Worm (Caenorhabditis elegans): ENCODE measurements around the gene F53H1.4.

The F53H1.4 gene

DNA sequence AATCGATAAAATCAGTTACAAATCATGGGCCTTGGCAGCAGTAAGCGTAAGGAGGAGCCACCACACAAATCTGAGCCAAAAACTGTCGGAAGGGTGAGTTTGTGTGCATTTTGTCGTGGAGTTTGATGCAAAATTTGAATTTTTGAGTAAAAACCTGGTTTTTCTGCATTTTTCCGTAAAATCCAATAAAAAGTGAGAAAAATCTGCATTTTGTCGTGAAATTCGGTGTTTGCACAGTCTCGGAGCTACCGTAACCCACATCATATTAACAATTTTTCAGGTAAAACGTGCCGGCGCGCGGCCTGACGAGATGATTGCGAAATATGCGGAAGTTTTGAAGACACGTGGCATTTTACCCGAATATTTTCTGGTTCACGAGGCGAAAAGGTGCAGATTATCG, 34.1 kb upstream of the F53H1.4 start:
- TF ChIP-seq pha-4 (tag; optimal IDR thresholded peaks at IDR 0.05) = no peak
- no peak for TF ChIP-seq lsy-12 (tag; optimal IDR thresholded peaks at IDR 0.05)
- no peak for TF ChIP-seq ama-1 (optimal IDR thresholded peaks at IDR 0.05)
- no peak for TF ChIP-seq elt-2 (tag; optimal IDR thresholded peaks at IDR 0.05)
- TF ChIP-seq nhr-67 (tag; optimal IDR thresholded peaks at IDR 0.05) = no peak
- no peak for TF ChIP-seq nhr-76 (tag; optimal IDR thresholded peaks at IDR 0.05)
- TF ChIP-seq aly-2 (tag; optimal IDR thresholded peaks at IDR 0.05) = no peak
- TF ChIP-seq fkh-2 (tag; optimal IDR thresholded peaks at IDR 0.05) = no peak
- TF ChIP-seq mml-1 (tag; optimal IDR thresholded peaks at IDR 0.05) = no peak
- TF ChIP-seq fos-1 (tag; optimal IDR thresholded peaks at IDR 0.05) = no peak
- no peak for TF ChIP-seq ceh-28 (tag; optimal IDR thresholded peaks at IDR 0.05)
- no peak for TF ChIP-seq elt-1 (tag; optimal IDR thresholded peaks at IDR 0.05)
- no peak for TF ChIP-seq lin-39 (tag; optimal IDR thresholded peaks at IDR 0.05)
- no peak for TF ChIP-seq nhr-12 (tag; optimal IDR thresholded peaks at IDR 0.05)
- TF ChIP-seq fkh-10 (GFP tag; optimal IDR thresholded peaks at IDR 0.05) = no peak
- TF ChIP-seq mdl-1 (tag; optimal IDR thresholded peaks at IDR 0.05) = no peak
- no peak for TF ChIP-seq ceh-16 (tag; optimal IDR thresholded peaks at IDR 0.05)
- no peak for TF ChIP-seq jun-1 (tag; optimal IDR thresholded peaks at IDR 0.05)
- no peak for TF ChIP-seq nhr-28 (tag; optimal IDR thresholded peaks at IDR 0.05)

DNA sequence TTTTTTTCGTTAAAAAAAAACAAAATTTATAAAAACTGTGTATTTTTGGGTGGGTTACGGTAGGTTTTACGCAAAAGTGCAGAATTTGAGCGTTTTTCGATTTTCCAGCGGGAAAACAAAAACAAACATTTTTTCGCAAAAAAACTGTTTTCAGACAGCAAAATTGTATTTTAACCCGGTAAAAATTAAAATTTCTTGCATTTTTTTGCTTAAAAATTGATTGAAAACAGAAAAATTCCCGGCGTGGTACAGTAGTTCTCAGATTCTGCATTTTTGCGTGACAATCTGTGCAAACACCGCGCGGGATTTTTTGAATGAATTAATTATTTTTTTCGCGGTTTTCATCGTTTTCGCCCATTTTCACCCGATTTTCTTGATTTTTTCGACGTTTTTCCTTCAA, 32.9 kb upstream of the F53H1.4 start:
- no peak for TF ChIP-seq fos-1 (tag; optimal IDR thresholded peaks at IDR 0.05)
- TF ChIP-seq nfya-1 (tag; optimal IDR thresholded peaks at IDR 0.05; ENCODE audit: insufficient read depth) = no peak
- no peak for TF ChIP-seq nhr-77 (tag; optimal IDR thresholded peaks at IDR 0.05)
- no peak for TF ChIP-seq hmg-11 (tag; optimal IDR thresholded peaks at IDR 0.05)
- TF ChIP-seq fkh-10 (GFP tag; optimal IDR thresholded peaks at IDR 0.05) = no peak
- TF ChIP-seq nhr-23 (tag; optimal IDR thresholded peaks at IDR 0.05) = no peak
- TF ChIP-seq ZK546.5 (tag; optimal IDR thresholded peaks at IDR 0.05) = no peak
- no peak for TF ChIP-seq ztf-11 (tag; optimal IDR thresholded peaks at IDR 0.05)
- TF ChIP-seq nhr-11 (tag; optimal IDR thresholded peaks at IDR 0.05) = no peak
- no peak for TF ChIP-seq nhr-12 (tag; optimal IDR thresholded peaks at IDR 0.05)

DNA sequence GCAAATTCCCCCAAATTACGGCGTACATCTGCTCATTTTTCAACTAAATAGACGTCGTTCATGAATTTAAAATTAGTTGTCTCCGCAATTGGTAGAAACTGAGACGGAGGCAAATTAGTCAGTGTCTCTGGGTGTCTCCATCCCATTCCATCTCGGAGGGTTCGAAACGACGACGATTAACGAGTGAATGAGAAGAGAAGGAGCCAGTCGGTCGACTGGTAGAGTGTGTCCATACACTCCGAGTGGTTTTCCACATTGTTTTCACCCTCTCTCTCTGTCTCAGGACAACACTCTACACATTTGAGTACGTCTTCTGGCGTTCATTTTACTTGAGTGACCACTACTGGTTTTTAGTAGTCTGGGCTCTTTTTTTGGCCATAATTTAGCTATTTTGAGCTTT, 31.0 kb upstream of the F53H1.4 start:
- TF ChIP-seq sea-2 (GFP tag; optimal IDR thresholded peaks at IDR 0.05) = no peak
- no peak for TF ChIP-seq ztf-11 (tag; optimal IDR thresholded peaks at IDR 0.05)
- peak; percentile 9 for TF ChIP-seq lin-15B (tag; optimal IDR thresholded peaks at IDR 0.05)
- TF ChIP-seq aly-2 (tag; optimal IDR thresholded peaks at IDR 0.05) = no peak
- TF ChIP-seq lin-39 (tag; optimal IDR thresholded peaks at IDR 0.05) = peak; percentile 85
- no peak for TF ChIP-seq nhr-25 (tag; optimal IDR thresholded peaks at IDR 0.05)
- no peak for TF ChIP-seq nhr-12 (tag; optimal IDR thresholded peaks at IDR 0.05)
- peak; percentile 78 for TF ChIP-seq egl-5 (tag; optimal IDR thresholded peaks at IDR 0.05)

DNA sequence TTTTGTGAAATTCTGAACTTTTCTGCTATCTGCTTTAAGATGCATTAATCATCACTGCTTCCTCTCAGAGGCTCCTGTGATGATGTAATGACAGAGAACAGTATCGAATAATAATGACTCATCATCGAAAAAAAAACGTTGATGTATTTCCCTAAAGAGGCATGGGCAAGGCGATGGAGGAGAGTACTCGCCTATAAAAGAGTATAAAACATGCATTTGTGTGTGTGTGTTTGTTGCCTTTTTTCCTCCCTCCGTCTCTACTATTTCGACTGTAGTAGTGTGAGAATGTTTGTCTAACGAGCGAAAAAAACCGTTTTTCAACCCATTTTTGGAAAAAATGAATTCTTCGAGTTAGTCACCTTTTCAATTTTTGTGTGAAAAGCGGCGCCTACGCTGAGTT, 25.1 kb upstream of the F53H1.4 start:
- TF ChIP-seq lin-15B (tag; optimal IDR thresholded peaks at IDR 0.05) = no peak
- peak; percentile 63 for TF ChIP-seq pha-4 (tag; optimal IDR thresholded peaks at IDR 0.05)
- TF ChIP-seq pqm-1 (tag; optimal IDR thresholded peaks at IDR 0.05) = peak; percentile 26
- TF ChIP-seq elt-2 (tag; optimal IDR thresholded peaks at IDR 0.05) = peak; percentile 29

DNA sequence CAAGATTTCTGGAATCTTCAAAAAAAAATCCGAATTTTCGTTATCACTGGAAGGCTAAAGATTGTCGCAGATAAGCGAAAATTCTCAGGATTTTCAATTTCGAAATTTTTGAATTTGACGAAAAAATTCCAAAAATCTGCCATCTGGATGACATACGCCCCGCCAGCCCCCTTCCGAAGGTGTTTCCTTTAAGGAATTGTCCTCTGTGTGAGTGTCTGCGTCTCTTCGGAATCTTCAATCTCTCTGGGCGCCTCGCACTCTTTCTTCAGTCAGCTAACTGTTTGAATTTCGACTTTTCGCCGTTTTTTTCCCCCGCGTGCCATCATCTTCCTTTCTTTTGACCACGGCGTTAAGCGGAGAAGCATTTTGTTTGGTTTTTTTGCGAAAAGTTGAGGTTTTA, 23.4 kb upstream of the F53H1.4 start:
- no peak for TF ChIP-seq nhr-28 (tag; optimal IDR thresholded peaks at IDR 0.05)
- peak; percentile 47 for TF ChIP-seq hmg-11 (tag; optimal IDR thresholded peaks at IDR 0.05)
- TF ChIP-seq elt-1 (tag; optimal IDR thresholded peaks at IDR 0.05) = no peak
- no peak for TF ChIP-seq eor-1 (tag; optimal IDR thresholded peaks at IDR 0.05)
- no peak for TF ChIP-seq lin-15B (tag; optimal IDR thresholded peaks at IDR 0.05)

DNA sequence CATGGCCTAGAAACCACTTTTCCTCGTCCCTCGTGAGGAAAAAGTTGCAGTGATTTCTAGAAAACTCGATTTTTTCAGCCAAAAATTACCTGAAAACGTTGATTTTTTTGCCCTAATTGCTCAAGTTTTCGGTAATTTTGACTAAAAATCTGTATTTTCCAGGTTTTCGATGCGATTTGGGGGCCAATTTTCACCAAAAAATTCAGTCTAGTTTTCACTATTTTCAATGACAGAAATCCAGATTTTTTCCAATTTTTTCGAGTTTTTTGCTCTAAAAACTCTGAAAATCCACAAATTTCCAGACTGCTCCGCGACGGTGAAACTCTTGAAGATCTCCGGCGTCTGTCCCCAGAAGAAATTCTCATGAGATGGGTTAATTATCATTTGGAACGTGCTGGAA, 20.6 kb upstream of the F53H1.4 start, which contains the start of gene plst-1:
Gene plst-1 (plus strand): TSS at position 301 of the 400 bp plus-strand sequence.
- TF ChIP-seq nhr-67 (tag; optimal IDR thresholded peaks at IDR 0.05) (no peak), nhr-77 (tag; optimal IDR thresholded peaks at IDR 0.05) (no peak), eor-1 (tag; optimal IDR thresholded peaks at IDR 0.05) (no peak), tbx-2 (tag; optimal IDR thresholded peaks at IDR 0.05) (no peak), snpc-4 (tag; optimal IDR thresholded peaks at IDR 0.05) (no peak), lin-15B (tag; optimal IDR thresholded peaks at IDR 0.05) (no peak), ceh-16 (tag; optimal IDR thresholded peaks at IDR 0.05) (no peak), jun-1 (tag; optimal IDR thresholded peaks at IDR 0.05) (no peak), fos-1 (tag; optimal IDR thresholded peaks at IDR 0.05) (no peak)
